Worm (Caenorhabditis elegans) whole organism, L4 larva: ENCODE results near the gene C14C10.10.
A peak's percentile ranks its signal among the peaks of the same experiment; 100 is the strongest.

ENCODE experiments used
- F10B5.3 ChIP-seq: sonication (generic microtip); optimal IDR thresholded peaks from 2 replicates; lab custom pipeline; 2016; ENCODE audit warnings: mild to moderate bottlenecking, missing genetic modification characterization, missing compliant biosample characterization
- R02D3.7 ChIP-seq: fragments of 150-350 bp; sonication (generic microtip); optimal IDR thresholded peaks from 3 replicates; lab custom pipeline; 2014; ENCODE audit warnings: missing biosample characterization, missing genetic modification characterization
- T20F7.1 ChIP-seq: fragments of 200-800 bp; sonication (Bioruptor generic); optimal IDR thresholded peaks from 2 replicates; lab custom pipeline; 2018; ENCODE audit warnings: mild to moderate bottlenecking, missing genetic modification characterization, missing compliant biosample characterization
- T26A8.4 ChIP-seq: fragments of 200-800 bp; sonication (Bioruptor generic); IDR thresholded peaks from 2 replicates; pipeline ENCODE4 v1.3.6; 2022; ENCODE audit warnings: missing genetic modification characterization, missing compliant biosample characterization
- Y48G9A.11 ChIP-seq: fragments of 200-800 bp; sonication (Bioruptor generic); IDR thresholded peaks from 2 replicates; pipeline ENCODE4 v1.3.6; 2022; ENCODE audit warnings: missing genetic modification reagents, missing genetic modification characterization, missing compliant biosample characterization
- aha-1 ChIP-seq: fragments of 150-350 bp; peaks from one replicate; lab custom pipeline; 2014; ENCODE audit warnings: missing biosample characterization, missing genetic modification characterization
- ama-1 ChIP-seq: fragments of 150-350 bp; optimal IDR thresholded peaks from 2 replicates; lab custom pipeline; 2014; ENCODE audit warnings: inconsistent platforms, mixed read lengths
- attf-4 ChIP-seq: sonication (generic microtip); optimal IDR thresholded peaks from 3 replicates; lab custom pipeline; 2017; ENCODE audit warnings: missing biosample characterization, missing genetic modification characterization
- ceh-62 ChIP-seq: sonication (generic microtip); optimal IDR thresholded peaks from 2 replicates; lab custom pipeline; 2017; ENCODE audit warnings: missing biosample characterization, missing genetic modification characterization
- daf-16 ChIP-seq, 3 experiments: sonication (generic microtip); optimal IDR thresholded peaks; 2 replicates each; lab custom pipeline; 2016 to 2017; ENCODE audit warnings: missing genetic modification characterization in 3 of 3, missing genetic modification reagents in 3 of 3, mild to moderate bottlenecking in 2 of 3, missing compliant biosample characterization in 2 of 3, missing biosample characterization in 1 of 3, moderate library complexity in 1 of 3
- dpl-1 ChIP-seq: fragments of 150-350 bp; optimal IDR thresholded peaks from 2 replicates; lab custom pipeline; 2014; ENCODE audit warnings: missing biosample characterization, missing genetic modification reagents, missing genetic modification characterization
- duxl-1 ChIP-seq: sonication (generic microtip); optimal IDR thresholded peaks from 2 replicates; lab custom pipeline; 2016; ENCODE audit warnings: mild to moderate bottlenecking, missing genetic modification characterization, moderate library complexity, missing compliant biosample characterization; ENCODE audit not compliant: poor library complexity
- hlh-11 ChIP-seq: fragments of 200-800 bp; sonication (Bioruptor generic); optimal IDR thresholded peaks from 2 replicates; lab custom pipeline; 2018; ENCODE audit warnings: mild to moderate bottlenecking, missing genetic modification characterization, missing compliant biosample characterization
- hlh-30 ChIP-seq: sonication (generic microtip); optimal IDR thresholded peaks from 2 replicates; lab custom pipeline; 2017; ENCODE audit warnings: antibody characterized with exemption, mild to moderate bottlenecking, missing genetic modification characterization, missing compliant biosample characterization; ENCODE audit not compliant: insufficient read depth
- lin-38 ChIP-seq: fragments of 200-800 bp; sonication (Bioruptor generic); IDR thresholded peaks from 2 replicates; pipeline ENCODE4 v1.3.6; 2022; ENCODE audit warnings: missing genetic modification reagents, missing genetic modification characterization, missing compliant biosample characterization
- lsy-2 ChIP-seq, 2 experiments: fragments of 150-350 bp in 1 of 2; sonication (generic microtip) in 1 of 2; optimal IDR thresholded peaks; 2 replicates each; lab custom pipeline; 2014 to 2017; ENCODE audit warnings: missing biosample characterization in 2 of 2, missing genetic modification characterization in 2 of 2
- madf-5 ChIP-seq, 2 experiments: fragments of 200-800 bp; sonication (Bioruptor generic); IDR thresholded peaks; 2 replicates each; pipeline ENCODE4 v1.3.6; 2022; ENCODE audit warnings: missing compliant biosample characterization in 2 of 2, missing genetic modification characterization in 2 of 2
- mdl-1 ChIP-seq, 2 experiments: fragments of 150-350 bp in 1 of 2; sonication (generic microtip) in 1 of 2; optimal IDR thresholded peaks; 2 replicates each; lab custom pipeline; 2014 to 2017; ENCODE audit warnings: missing biosample characterization in 2 of 2, missing genetic modification characterization in 2 of 2
- mes-2 ChIP-seq: sonication (generic microtip); optimal IDR thresholded peaks from 2 replicates; lab custom pipeline; 2016; ENCODE audit warnings: missing genotype, mild to moderate bottlenecking, missing genetic modification characterization, missing compliant biosample characterization; ENCODE audit not compliant: poor library complexity, severe bottlenecking
- mxl-2 ChIP-seq: fragments of 200-800 bp; sonication (Bioruptor generic); conservative IDR thresholded peaks from 2 replicates; pipeline ENCODE4 v1.3.6; 2022; ENCODE audit warnings: missing genetic modification reagents, missing genetic modification characterization, missing compliant biosample characterization
- mxl-3 ChIP-seq: fragments of 200-800 bp; sonication (Bioruptor generic); optimal IDR thresholded peaks from 2 replicates; lab custom pipeline; 2018; ENCODE audit warnings: mild to moderate bottlenecking, missing genetic modification characterization, missing compliant biosample characterization
- nhr-10 ChIP-seq: fragments of 150-350 bp; optimal IDR thresholded peaks from 2 replicates; lab custom pipeline; 2014; ENCODE audit warnings: missing biosample characterization, missing genetic modification characterization
- nhr-102 ChIP-seq: sonication (generic microtip); optimal IDR thresholded peaks from 2 replicates; lab custom pipeline; 2016; ENCODE audit warnings: mild to moderate bottlenecking, missing genetic modification characterization, moderate library complexity, missing compliant biosample characterization
- nhr-11 ChIP-seq: fragments of 150-350 bp; optimal IDR thresholded peaks from 2 replicates; lab custom pipeline; 2014; ENCODE audit warnings: missing biosample characterization, missing genetic modification characterization
- nhr-237 ChIP-seq: sonication (generic microtip); optimal IDR thresholded peaks from 2 replicates; lab custom pipeline; 2017; ENCODE audit warnings: missing biosample characterization, missing genetic modification characterization
- nhr-25 ChIP-seq: sonication (generic microtip); optimal IDR thresholded peaks from 2 replicates; lab custom pipeline; 2017; ENCODE audit warnings: missing genetic modification characterization, mild to moderate bottlenecking, missing compliant biosample characterization, antibody characterized with exemption, moderate library complexity, borderline replicate concordance; ENCODE audit not compliant: insufficient read depth
- nhr-28 ChIP-seq: fragments of 150-350 bp; optimal IDR thresholded peaks from 2 replicates; lab custom pipeline; 2014; ENCODE audit warnings: missing biosample characterization, missing genetic modification characterization
- nhr-41 ChIP-seq: fragments of 200-800 bp; sonication (Bioruptor generic); IDR thresholded peaks from 2 replicates; pipeline ENCODE4 v1.3.6; 2022; ENCODE audit warnings: missing genetic modification reagents, missing genetic modification characterization, missing compliant biosample characterization
- nhr-42 ChIP-seq: fragments of 200-800 bp; sonication (Bioruptor generic); IDR thresholded peaks from 2 replicates; pipeline ENCODE4 v1.3.6; 2022; ENCODE audit warnings: missing genetic modification characterization, missing compliant biosample characterization
- nhr-48 ChIP-seq: sonication (generic microtip); optimal IDR thresholded peaks from 2 replicates; lab custom pipeline; 2016; ENCODE audit warnings: mild to moderate bottlenecking, missing genetic modification characterization, missing compliant biosample characterization
- nhr-6 ChIP-seq: fragments of 150-350 bp; optimal IDR thresholded peaks from 2 replicates; lab custom pipeline; 2014; ENCODE audit warnings: missing biosample characterization, missing genetic modification characterization
- nhr-76 ChIP-seq: fragments of 150-350 bp; optimal IDR thresholded peaks from 2 replicates; lab custom pipeline; 2014; ENCODE audit warnings: missing biosample characterization, missing genetic modification characterization
- saeg-2 ChIP-seq: fragments of 200-800 bp; sonication (Bioruptor generic); IDR thresholded peaks from 2 replicates; pipeline ENCODE4 v1.3.6; 2022; ENCODE audit warnings: missing genetic modification reagents, missing genetic modification characterization, missing compliant biosample characterization
- unc-62 ChIP-seq, 3 experiments: fragments of 150-350 bp in 1 of 3; sonication (generic microtip); optimal IDR thresholded peaks in 2 of 3; peaks in 1 of 3; 1 replicate in 1 of 3; 2 replicates in 2 of 3; lab custom pipeline; 2014 to 2017; ENCODE audit warnings: missing biosample characterization in 3 of 3, missing genetic modification characterization in 3 of 3, missing genetic modification reagents in 3 of 3, missing genotype in 1 of 3
- zfp-3 ChIP-seq: fragments of 200-800 bp; sonication (Bioruptor generic); conservative IDR thresholded peaks from 2 replicates; pipeline ENCODE4 v1.3.6; 2022; ENCODE audit warnings: missing genetic modification reagents, missing genetic modification characterization, missing compliant biosample characterization
- zip-11 ChIP-seq: fragments of 200-800 bp; sonication (Bioruptor generic); IDR thresholded peaks from 2 replicates; pipeline ENCODE4 v1.3.6; 2022; ENCODE audit warnings: missing genetic modification characterization, missing compliant biosample characterization
- ztf-7 ChIP-seq: fragments of 150-350 bp; optimal IDR thresholded peaks from 2 replicates; lab custom pipeline; 2014; ENCODE audit warnings: missing biosample characterization, missing genetic modification characterization

C14C10.10 gene

ce11 chrV:12560328-12560782 lies 38.6 kb downstream of the C14C10.10 start, which contains the start of gene sel-1:
Gene sel-1 (plus strand): TSS chrV:12560732.
- TF ChIP-seq dpl-1 (GFP tag; lab: Kevin White, UChicago) (peak; percentile 8), nhr-6 (tag; lab: Kevin White, UChicago) (peak; percentile 30), aha-1 (peak; percentile 15), F10B5.3 (tag; lab: Kevin White, UChicago) (no peak), lsy-2 (tag; optimal IDR thresholded peaks at IDR 0.05; lab: Kevin White, UChicago) (peak in 1 of 2 experiments; percentile 21), mes-2 (tag; lab: Kevin White, UChicago) (peak; percentile 48), ztf-7 (tag; lab: Kevin White, UChicago) (no peak), Y48G9A.11 (GFP tag; lab: Robert Waterston, UW) (peak; percentile 94), T20F7.1 (GFP tag; lab: Kevin White, UChicago) (peak; percentile 95), R02D3.7 (tag; lab: Kevin White, UChicago) (peak; percentile 26), nhr-237 (tag; lab: Kevin White, UChicago) (no peak)
- TF ChIP-seq, all 104 proteins: peak for 8

- TF ChIP-seq hlh-11 (peak; percentile 49), mxl-3 (GFP tag; lab: Kevin White, UChicago) (peak; percentile 56), duxl-1 (tag; lab: Kevin White, UChicago) (no peak), saeg-2 (GFP tag; lab: Robert Waterston, UW) (no peak), mdl-1 (tag; optimal IDR thresholded peaks at IDR 0.05; lab: Kevin White, UChicago) (peak in 1 of 2 experiments; percentile 52), aha-1 (peak; percentile 66), nhr-48 (tag; lab: Kevin White, UChicago) (no peak), nhr-42 (no peak), nhr-41 (GFP tag; lab: Robert Waterston, UW) (no peak), attf-4 (no peak), nhr-76 (no peak), hlh-30 (tag; lab: Kevin White, UChicago) (peak; percentile 27), ceh-62 (tag; lab: Kevin White, UChicago) (no peak), nhr-102 (tag; lab: Kevin White, UChicago) (no peak), nhr-28 (peak; percentile 30), zfp-3 (GFP tag; lab: Robert Waterston, UW) (no peak), unc-62 (GFP tag; optimal IDR thresholded peaks at IDR 0.05 in 1 of 2; lab: Kevin White, UChicago) (no peak), unc-62 (tag; optimal IDR thresholded peaks at IDR 0.05; lab: Kevin White, UChicago) (no peak), zip-11 (0 out of 2 replicates have a peak, but pooled peaks have one; percentile 32)
These were observed 42.0 kb downstream of the C14C10.10 start for ce11 chrV:12556904-12557303.

- no peak for TF ChIP-seq T26A8.4 (GFP tag; lab: Robert Waterston, UW)
- no peak for TF ChIP-seq lin-38 (GFP tag; lab: Robert Waterston, UW)
- TF ChIP-seq mxl-2 (GFP tag; lab: Robert Waterston, UW), result no peak
- no peak for TF ChIP-seq madf-5 (GFP tag; IDR thresholded peaks at IDR 0.05; lab: Robert Waterston, UW)
- TF ChIP-seq nhr-10 (tag; lab: Kevin White, UChicago), result no peak
- TF ChIP-seq nhr-11 (tag; lab: Kevin White, UChicago), result no peak
- no peak for TF ChIP-seq daf-16 (GFP tag; optimal IDR thresholded peaks at IDR 0.05; lab: Kevin White, UChicago)
- TF ChIP-seq daf-16 (tag; optimal IDR thresholded peaks at IDR 0.05; lab: Kevin White, UChicago), result no peak
- TF ChIP-seq ama-1 (lab: Kevin White, UChicago), result peak; percentile 50
- peak; percentile 10 for TF ChIP-seq nhr-28
- peak; percentile 26 for TF ChIP-seq nhr-25 (tag; lab: Kevin White, UChicago)
- peak; percentile 42 for TF ChIP-seq hlh-30 (tag; lab: Kevin White, UChicago)
These were observed 43.1 kb downstream of the C14C10.10 start for ce11 chrV:12555872-12556271.
